Worm (Caenorhabditis elegans) whole organism, L1 larva: ENCODE results near the gene nhr-228.

Source experiments
- ceh-88 ChIP-seq: fragments of 200-800 bp; sonication (Bioruptor generic); IDR thresholded peaks from 2 replicates; pipeline ENCODE4 v1.3.6; 2022; ENCODE audit warnings: missing genetic modification characterization, missing compliant biosample characterization
- dsc-1 ChIP-seq: sonication (generic microtip); optimal IDR thresholded peaks from 2 replicates; lab custom pipeline; 2016; ENCODE audit warnings: mild to moderate bottlenecking, missing genetic modification characterization, missing compliant biosample characterization
- fkh-8 ChIP-seq: sonication (generic microtip); optimal IDR thresholded peaks from 2 replicates; lab custom pipeline; 2016; ENCODE audit warnings: mild to moderate bottlenecking, missing genetic modification characterization, missing compliant biosample characterization
- nhr-20 ChIP-seq: sonication (generic microtip); optimal IDR thresholded peaks from 2 replicates; lab custom pipeline; 2016; ENCODE audit warnings: mild to moderate bottlenecking, missing genetic modification characterization, missing compliant biosample characterization
- zag-1 ChIP-seq: fragments of 150-350 bp; optimal IDR thresholded peaks from 2 replicates; lab custom pipeline; 2014; ENCODE audit warnings: missing biosample characterization, missing genetic modification characterization

DNA sequence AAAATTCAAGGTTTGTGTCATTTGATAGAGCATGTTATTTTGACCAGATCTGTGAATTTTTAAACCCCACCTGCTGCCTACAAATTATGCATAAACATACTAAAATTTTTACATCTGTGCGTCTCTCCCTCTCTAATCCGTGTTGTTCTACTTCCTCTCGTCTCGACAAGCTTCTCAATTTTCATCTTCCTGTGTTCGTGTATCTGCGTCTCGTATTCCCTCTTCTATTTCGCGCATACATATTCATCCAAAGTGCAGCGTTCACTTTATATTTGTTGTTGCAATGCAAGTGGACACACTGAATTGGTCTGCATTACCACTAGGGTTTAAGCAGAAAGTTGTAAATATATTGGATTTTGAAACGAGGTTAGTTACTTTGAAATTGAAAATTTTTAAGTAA lies 3.0 kb upstream of the nhr-228 start, which contains the start of gene fbxa-137:
- TF ChIP-seq zag-1 (tag; lab: Kevin White, UChicago) (no peak), dsc-1 (tag; lab: Kevin White, UChicago) (no peak), nhr-20 (tag; lab: Kevin White, UChicago) (no peak), ceh-88 (no peak), fkh-8 (tag; lab: Kevin White, UChicago) (no peak)
